Fruit fly (Drosophila melanogaster) whole organism, prepupa: ENCODE measurements around the gene PolI.

Experiments used
- CG11294 ChIP-seq: fragments of 200-800 bp; sonication (Bioruptor generic); IDR thresholded peaks from 2 replicates; pipeline ENCODE4 v1.3.6; 2022; ENCODE audit warnings: missing biosample characterization, missing genetic modification characterization
- Eip78C ChIP-seq: fragments of 200-800 bp; sonication (Bioruptor generic); peaks from one replicate; lab custom pipeline; 2016; ENCODE audit warnings: missing biosample characterization, missing genetic modification characterization
- Hr39 ChIP-seq: fragments of 200-800 bp; sonication (Bioruptor generic); optimal IDR thresholded peaks from 2 replicates; lab custom pipeline; 2016; ENCODE audit warnings: missing biosample characterization, missing genetic modification characterization
- Sox102F ChIP-seq: fragments of 200-800 bp; sonication (Bioruptor generic); optimal IDR thresholded peaks from 2 replicates; lab custom pipeline; 2016; ENCODE audit warnings: missing biosample characterization, mild to moderate bottlenecking, missing genetic modification characterization

dm6 chr3R:8269740-8270139 lies 36.4 kb downstream of the PolI start, which contains the start of gene CG9630:
- TF ChIP-seq Eip78C (no peak), Sox102F (GFP tag; lab: Kevin White, UChicago) (no peak), Hr39 (GFP tag; lab: Kevin White, UChicago) (no peak), CG11294 (no peak)
